Worm (Caenorhabditis elegans) whole organism, L1 larva: ENCODE measurements around the gene nhr-269.

ENCODE experiments used
- C04F5.9 ChIP-seq: sonication (generic microtip); optimal IDR thresholded peaks from 2 replicates; lab custom pipeline; 2016; ENCODE audit warnings: missing genetic modification characterization, missing compliant biosample characterization
- aha-1 ChIP-seq: fragments of 150-350 bp; optimal IDR thresholded peaks from 2 replicates; lab custom pipeline; 2014; ENCODE audit warnings: missing biosample characterization, missing genetic modification characterization
- ama-1 ChIP-seq: fragments of 150-350 bp; optimal IDR thresholded peaks from 2 replicates; lab custom pipeline; 2014
- ceh-63 ChIP-seq: fragments of 200-800 bp; sonication (Bioruptor generic); optimal IDR thresholded peaks from 2 replicates; lab custom pipeline; 2018; ENCODE audit warnings: mild to moderate bottlenecking, missing genetic modification characterization, missing compliant biosample characterization
- ceh-8 ChIP-seq: fragments of 200-800 bp; sonication (Bioruptor generic); optimal IDR thresholded peaks from 2 replicates; lab custom pipeline; 2018; ENCODE audit warnings: mild to moderate bottlenecking, missing genetic modification characterization, moderate library complexity, missing compliant biosample characterization
- ceh-82 ChIP-seq, 3 experiments: fragments of 150-350 bp in 1 of 3; sonication (generic microtip) in 2 of 3; optimal IDR thresholded peaks; 2 replicates each; lab custom pipeline; 2014 to 2017; ENCODE audit warnings: missing biosample characterization in 3 of 3, missing genetic modification characterization in 3 of 3
- ceh-88 ChIP-seq: fragments of 200-800 bp; sonication (Bioruptor generic); IDR thresholded peaks from 2 replicates; pipeline ENCODE4 v1.3.6; 2022; ENCODE audit warnings: missing genetic modification characterization, missing compliant biosample characterization
- efl-1 ChIP-seq, 4 experiments: fragments of 150-350 bp; optimal IDR thresholded peaks in 3 of 4; peaks in 1 of 4; 1 replicate in 1 of 4; 2 replicates in 3 of 4; lab custom pipeline; 2014; ENCODE audit warnings: missing biosample characterization in 2 of 4, missing genetic modification characterization in 2 of 4, missing genetic modification reagents in 2 of 4
- efl-3 ChIP-seq: fragments of 200-800 bp; sonication (Bioruptor generic); optimal IDR thresholded peaks from 2 replicates; lab custom pipeline; 2018; ENCODE audit warnings: mild to moderate bottlenecking, missing genetic modification characterization, missing compliant biosample characterization
- fkh-10 ChIP-seq: sonication (generic microtip); optimal IDR thresholded peaks from 2 replicates; lab custom pipeline; 2017; ENCODE audit warnings: missing biosample characterization, missing genetic modification reagents, missing genetic modification characterization
- hpl-2 ChIP-seq: fragments of 150-350 bp; optimal IDR thresholded peaks from 2 replicates; lab custom pipeline; 2014; ENCODE audit warnings: missing biosample characterization, missing genetic modification reagents, missing genetic modification characterization
- lin-13 ChIP-seq: fragments of 150-350 bp; optimal IDR thresholded peaks from 2 replicates; lab custom pipeline; 2014; ENCODE audit warnings: missing biosample characterization, missing genetic modification reagents, missing genetic modification characterization
- lin-14 ChIP-seq: fragments of 200-800 bp; sonication (Bioruptor generic); optimal IDR thresholded peaks from 2 replicates; lab custom pipeline; 2018; ENCODE audit warnings: mild to moderate bottlenecking, missing genetic modification characterization, moderate library complexity, missing compliant biosample characterization
- lin-15B ChIP-seq: fragments of 150-350 bp; sonication (generic microtip); optimal IDR thresholded peaks from 3 replicates; lab custom pipeline; 2014; ENCODE audit warnings: missing biosample characterization, missing genetic modification characterization
- lin-39 ChIP-seq: fragments of 150-350 bp; optimal IDR thresholded peaks from 2 replicates; lab custom pipeline; 2014; ENCODE audit warnings: missing biosample characterization, missing genetic modification reagents, missing genetic modification characterization
- lir-3 ChIP-seq: sonication (generic microtip); optimal IDR thresholded peaks from 2 replicates; lab custom pipeline; 2016; ENCODE audit warnings: mild to moderate bottlenecking, missing genetic modification characterization, moderate library complexity, missing compliant biosample characterization; ENCODE audit not compliant: poor library complexity
- lsy-2 ChIP-seq, 2 experiments: fragments of 150-350 bp; optimal IDR thresholded peaks; 2 replicates each; lab custom pipeline; 2014; ENCODE audit warnings: missing biosample characterization in 2 of 2, missing genetic modification characterization in 2 of 2
- mab-9 ChIP-seq: fragments of 200-800 bp; sonication (Bioruptor generic); IDR thresholded peaks from 2 replicates; pipeline ENCODE4 v1.3.6; 2022; ENCODE audit warnings: missing genetic modification reagents, missing genetic modification characterization, missing compliant biosample characterization
- mdl-1 ChIP-seq, 2 experiments: fragments of 150-350 bp; optimal IDR thresholded peaks; 2 replicates each; lab custom pipeline; 2014 to 2017; ENCODE audit warnings: missing biosample characterization in 2 of 2, missing genetic modification characterization in 2 of 2, inconsistent platforms in 1 of 2
- nhr-11 ChIP-seq: fragments of 150-350 bp; optimal IDR thresholded peaks from 2 replicates; lab custom pipeline; 2014; ENCODE audit warnings: missing biosample characterization, missing genetic modification characterization
- nhr-12 ChIP-seq: sonication (generic microtip); optimal IDR thresholded peaks from 2 replicates; lab custom pipeline; 2017; ENCODE audit warnings: missing biosample characterization, missing genetic modification characterization
- nhr-19 ChIP-seq: fragments of 200-800 bp; sonication (Bioruptor generic); conservative IDR thresholded peaks from 2 replicates; pipeline ENCODE4 v1.3.6; 2022; ENCODE audit warnings: missing genetic modification characterization, missing compliant biosample characterization
- nhr-237 ChIP-seq: fragments of 150-350 bp; optimal IDR thresholded peaks from 2 replicates; lab custom pipeline; 2014; ENCODE audit warnings: missing biosample characterization, missing genetic modification characterization
- nhr-28 ChIP-seq: fragments of 150-350 bp; optimal IDR thresholded peaks from 2 replicates; lab custom pipeline; 2014; ENCODE audit warnings: missing biosample characterization, missing genetic modification characterization
- nhr-71 ChIP-seq: sonication (generic microtip); optimal IDR thresholded peaks from 2 replicates; lab custom pipeline; 2016; ENCODE audit warnings: mild to moderate bottlenecking, missing genetic modification characterization, moderate library complexity, missing compliant biosample characterization
- nhr-76 ChIP-seq: sonication (generic microtip); optimal IDR thresholded peaks from 2 replicates; lab custom pipeline; 2017; ENCODE audit warnings: missing biosample characterization, missing genetic modification characterization
- nhr-77 ChIP-seq: fragments of 150-350 bp; optimal IDR thresholded peaks from 2 replicates; lab custom pipeline; 2014; ENCODE audit warnings: missing biosample characterization, missing genetic modification characterization
- nhr-90 ChIP-seq: sonication (generic microtip); optimal IDR thresholded peaks from 2 replicates; lab custom pipeline; 2016; ENCODE audit warnings: mild to moderate bottlenecking, missing genetic modification characterization, missing compliant biosample characterization; ENCODE audit not compliant: poor library complexity
- pag-3 ChIP-seq: sonication (generic microtip); optimal IDR thresholded peaks from 2 replicates; lab custom pipeline; 2017; ENCODE audit warnings: missing genetic modification characterization, mild to moderate bottlenecking, missing compliant biosample characterization, antibody characterized with exemption, borderline replicate concordance; ENCODE audit not compliant: insufficient read depth
- pax-3 ChIP-seq: fragments of 200-800 bp; sonication (Bioruptor generic); optimal IDR thresholded peaks from 2 replicates; lab custom pipeline; 2018; ENCODE audit warnings: mild to moderate bottlenecking, missing genetic modification characterization, moderate library complexity, missing compliant biosample characterization
- pqm-1 ChIP-seq: sonication (generic microtip); optimal IDR thresholded peaks from 3 replicates; lab custom pipeline; 2017; ENCODE audit warnings: missing biosample characterization, missing genetic modification characterization
- snu-23 ChIP-seq: sonication (generic microtip); optimal IDR thresholded peaks from 2 replicates; lab custom pipeline; 2016; ENCODE audit warnings: missing genetic modification characterization, missing compliant biosample characterization
- sptf-1 ChIP-seq: fragments of 150-350 bp; optimal IDR thresholded peaks from 2 replicates; lab custom pipeline; 2014; ENCODE audit warnings: missing biosample characterization, missing genetic modification characterization
- sup-37 ChIP-seq: fragments of 200-800 bp; sonication (Bioruptor generic); optimal IDR thresholded peaks from 2 replicates; lab custom pipeline; 2018; ENCODE audit warnings: mild to moderate bottlenecking, missing genetic modification characterization, missing compliant biosample characterization
- swsn-7 ChIP-seq: sonication (generic microtip); optimal IDR thresholded peaks from 2 replicates; lab custom pipeline; 2016; ENCODE audit warnings: missing genetic modification characterization, missing compliant biosample characterization
- unc-30 ChIP-seq: sonication (generic microtip); optimal IDR thresholded peaks from 2 replicates; lab custom pipeline; 2017; ENCODE audit warnings: missing biosample characterization, missing genetic modification characterization
- unc-98 ChIP-seq: fragments of 200-800 bp; sonication (Bioruptor generic); IDR thresholded peaks from 2 replicates; pipeline ENCODE4 v1.3.6; 2022; ENCODE audit warnings: missing genetic modification characterization, missing compliant biosample characterization
- ztf-4 ChIP-seq: fragments of 150-350 bp; optimal IDR thresholded peaks from 2 replicates; lab custom pipeline; 2014; ENCODE audit warnings: missing biosample characterization, missing genetic modification characterization

nhr-269 gene

DNA sequence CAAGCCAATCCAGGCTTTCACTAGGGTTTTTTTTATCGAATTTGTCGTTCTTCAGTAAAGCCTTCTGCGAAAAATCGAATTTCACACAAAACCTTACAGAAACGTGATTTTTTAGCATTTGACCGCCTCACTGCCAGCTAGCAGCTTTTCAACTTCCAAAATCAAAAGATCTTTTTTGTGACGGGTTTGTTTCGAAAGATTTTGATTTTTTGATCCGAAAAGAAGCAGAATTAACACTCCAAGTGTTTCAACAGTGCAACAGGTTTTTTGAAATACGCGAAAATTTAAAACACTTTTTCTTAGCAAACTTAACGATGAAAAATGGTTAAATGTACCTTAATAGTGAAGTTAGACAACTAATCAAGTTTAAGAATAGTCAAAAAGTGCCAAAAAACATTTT, 28.2 kb downstream of the nhr-269 start, which contains the start of gene clec-229:
clec-229 (minus strand) TSS at position 101 of the 400 bp plus-strand sequence.
- TF ChIP-seq ceh-88, result no peak
- TF ChIP-seq nhr-12, result no peak
- no peak for TF ChIP-seq ama-1 (lab: Kevin White, UChicago)
- TF ChIP-seq nhr-77, result no peak
- TF ChIP-seq unc-98 (GFP tag; lab: Robert Waterston, UW), result no peak
- no peak for TF ChIP-seq nhr-11 (tag; lab: Kevin White, UChicago)
- TF ChIP-seq lsy-2 (tag; optimal IDR thresholded peaks at IDR 0.05; lab: Kevin White, UChicago), result no peak
- no peak for TF ChIP-seq lin-13
- no peak for TF ChIP-seq swsn-7
- TF ChIP-seq nhr-76, result no peak
- TF ChIP-seq lin-14 (GFP tag; lab: Kevin White, UChicago), result no peak
- no peak for TF ChIP-seq mdl-1 (tag; optimal IDR thresholded peaks at IDR 0.05; lab: Kevin White, UChicago)
- no peak for TF ChIP-seq ztf-4 (tag; lab: Kevin White, UChicago)
- TF ChIP-seq unc-30 (tag; lab: Kevin White, UChicago), result no peak
- TF ChIP-seq nhr-71 (tag; lab: Kevin White, UChicago), result no peak
- no peak for TF ChIP-seq ceh-63 (GFP tag; lab: Kevin White, UChicago)
- no peak for TF ChIP-seq sptf-1
- TF ChIP-seq sup-37 (GFP tag; lab: Kevin White, UChicago), result no peak
- no peak for TF ChIP-seq nhr-28 (tag; lab: Kevin White, UChicago)
- TF ChIP-seq nhr-19 (GFP tag; lab: Robert Waterston, UW), result no peak

DNA sequence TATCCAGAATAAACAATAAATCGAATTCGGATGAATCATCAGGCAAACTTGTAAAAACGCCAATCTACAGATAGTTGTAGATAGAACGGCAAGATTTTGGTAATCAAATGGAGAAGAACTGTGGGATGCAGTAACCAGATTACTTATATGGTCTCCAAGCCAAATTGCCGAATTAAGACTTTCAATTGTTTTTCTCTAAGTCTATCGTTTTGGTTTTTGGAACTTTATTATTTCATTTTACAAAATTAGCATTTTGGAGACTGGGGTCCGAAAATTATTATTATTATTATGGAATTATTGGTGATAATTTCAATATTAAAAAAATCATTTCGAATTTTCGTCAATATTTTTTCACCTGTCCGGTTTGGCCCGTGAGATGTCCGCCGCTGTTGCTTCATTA, 30.2 kb downstream of the nhr-269 start, which contains the start of gene clec-228:
clec-228 (minus strand) TSS at position 101 of the 400 bp plus-strand sequence.
- TF ChIP-seq snu-23, result no peak
- no peak for TF ChIP-seq lin-39 (tag; lab: Kevin White, UChicago)
- TF ChIP-seq C04F5.9 (tag; lab: Kevin White, UChicago), result no peak
- TF ChIP-seq lin-15B (tag; lab: Kevin White, UChicago), result no peak
- no peak for TF ChIP-seq hpl-2 (GFP tag; lab: Kevin White, UChicago)
- no peak for TF ChIP-seq nhr-90
- no peak for TF ChIP-seq nhr-77
- no peak for TF ChIP-seq ceh-82 (tag; optimal IDR thresholded peaks at IDR 0.05; lab: Kevin White, UChicago)
- no peak for TF ChIP-seq sptf-1
- no peak for TF ChIP-seq fkh-10 (GFP tag; lab: Kevin White, UChicago)
- TF ChIP-seq ceh-8 (GFP tag; lab: Kevin White, UChicago), result no peak
- TF ChIP-seq lir-3, result no peak
- TF ChIP-seq aha-1 (tag; lab: Kevin White, UChicago), result no peak
- TF ChIP-seq ceh-88, result no peak
- no peak for TF ChIP-seq nhr-237 (tag; lab: Kevin White, UChicago)
- TF ChIP-seq efl-3, result no peak
- no peak for TF ChIP-seq mab-9 (GFP tag; lab: Robert Waterston, UW)
- no peak for TF ChIP-seq pqm-1

DNA sequence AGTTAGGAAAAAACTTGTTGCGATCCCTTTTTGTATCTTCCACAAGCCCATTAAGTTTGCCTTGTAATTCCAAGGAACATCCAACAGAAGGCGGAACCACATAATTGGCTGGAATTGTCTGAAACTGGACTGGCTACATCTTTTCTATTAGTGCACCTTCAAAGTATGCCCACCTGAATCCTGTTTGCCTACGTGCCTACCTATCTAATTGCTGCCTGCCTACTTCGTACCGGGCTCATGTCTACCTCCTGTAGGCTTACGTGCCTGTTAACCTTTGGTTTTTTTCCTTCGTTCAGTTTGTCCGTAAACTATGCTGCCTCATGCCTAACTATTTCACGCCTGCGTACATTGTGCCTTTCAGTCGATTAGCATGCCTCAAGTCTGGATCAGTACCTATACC, 32.2 kb downstream of the nhr-269 start, which contains the start of gene wrt-7:
wrt-7 (minus strand) TSS at position 101 of the 400 bp plus-strand sequence.
- TF ChIP-seq pag-3 (tag; lab: Kevin White, UChicago), result no peak
- peak; percentile 21 for TF ChIP-seq pax-3
- no peak for TF ChIP-seq efl-1 (optimal IDR thresholded peaks at IDR 0.05; lab: Kevin White, UChicago)
- no peak for TF ChIP-seq efl-1 (GFP tag; optimal IDR thresholded peaks at IDR 0.05 in 1 of 2; lab: Kevin White, UChicago)

DNA sequence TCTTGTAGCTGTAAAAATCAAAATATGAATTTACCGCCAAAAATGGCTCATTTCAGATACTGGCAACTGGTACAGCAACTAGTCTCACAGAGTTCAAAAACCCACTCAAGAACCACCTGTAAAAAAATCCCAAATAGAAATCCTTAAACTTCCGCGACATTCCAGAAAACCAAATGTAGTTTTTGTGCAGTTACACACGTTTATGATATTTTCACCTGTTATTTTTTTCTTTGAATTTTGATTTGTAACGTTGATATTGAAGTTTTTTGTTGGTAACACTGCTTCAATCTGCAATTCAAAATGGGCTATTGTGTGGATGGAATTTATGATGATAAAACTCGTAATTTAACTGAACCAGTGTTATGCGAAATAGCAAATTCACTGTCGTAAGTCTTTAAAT, 36.8 kb downstream of the nhr-269 start, which contains the start of gene srw-113:
srw-113 (plus strand) TSS at position 301 of the 400 bp plus-strand sequence.
- TF ChIP-seq efl-1 (optimal IDR thresholded peaks at IDR 0.05; lab: Kevin White, UChicago) (no peak), efl-1 (GFP tag; optimal IDR thresholded peaks at IDR 0.05 in 1 of 2; lab: Kevin White, UChicago) (peak in 1 of 2 experiments; percentile 13), nhr-12 (no peak)
